Worm (Caenorhabditis elegans) whole organism, late embryonic: ENCODE measurements around the gene noa-1.
A peak's percentile ranks its signal among the peaks of the same experiment; 100 is the strongest.

Experiments
- ama-1 ChIP-seq: fragments of 150-350 bp; optimal IDR thresholded peaks from 2 replicates; lab custom pipeline; 2014
- ceh-24 ChIP-seq: sonication (generic microtip); optimal IDR thresholded peaks from 2 replicates; lab custom pipeline; 2016; ENCODE audit warnings: mild to moderate bottlenecking, missing genetic modification characterization, missing compliant biosample characterization
- dmd-4 ChIP-seq: sonication (generic microtip); optimal IDR thresholded peaks from 2 replicates; lab custom pipeline; 2016; ENCODE audit warnings: borderline replicate concordance, missing genetic modification characterization, missing compliant biosample characterization
- gmeb-2 ChIP-seq: sonication (generic microtip); optimal IDR thresholded peaks from 2 replicates; lab custom pipeline; 2016; ENCODE audit warnings: missing genetic modification characterization, inconsistent platforms, missing compliant biosample characterization
- hlh-15 ChIP-seq: sonication (generic microtip); optimal IDR thresholded peaks from 2 replicates; lab custom pipeline; 2016; ENCODE audit warnings: missing genetic modification characterization, missing compliant biosample characterization
- hlh-30 ChIP-seq: sonication (generic microtip); optimal IDR thresholded peaks from 2 replicates; lab custom pipeline; 2017; ENCODE audit warnings: antibody characterized with exemption, missing genetic modification characterization, missing compliant biosample characterization; ENCODE audit not compliant: insufficient read depth
- lim-6 ChIP-seq: sonication (generic microtip); optimal IDR thresholded peaks from 2 replicates; lab custom pipeline; 2016; ENCODE audit warnings: missing genetic modification characterization, missing compliant biosample characterization
- nhr-11 ChIP-seq: fragments of 150-350 bp; optimal IDR thresholded peaks from 2 replicates; lab custom pipeline; 2014; ENCODE audit warnings: missing biosample characterization, missing genetic modification characterization
- pat-9 ChIP-seq: fragments of 200-800 bp; sonication (Bioruptor generic); optimal IDR thresholded peaks from 2 replicates; lab custom pipeline; 2018; ENCODE audit warnings: mild to moderate bottlenecking, missing genetic modification characterization, moderate library complexity, missing compliant biosample characterization
- sox-4 ChIP-seq: sonication (generic microtip); optimal IDR thresholded peaks from 2 replicates; lab custom pipeline; 2017; ENCODE audit warnings: mild to moderate bottlenecking, missing genetic modification characterization, inconsistent platforms, missing compliant biosample characterization
- tbx-2 ChIP-seq: sonication (generic microtip); optimal IDR thresholded peaks from 2 replicates; lab custom pipeline; 2016; ENCODE audit warnings: missing genetic modification characterization, missing compliant biosample characterization
- unc-55 ChIP-seq: sonication (generic microtip); optimal IDR thresholded peaks from 2 replicates; lab custom pipeline; 2017; ENCODE audit warnings: missing biosample characterization, missing genetic modification reagents, missing genetic modification characterization
- ztf-16 ChIP-seq: sonication (generic microtip); optimal IDR thresholded peaks from 2 replicates; lab custom pipeline; 2017; ENCODE audit warnings: missing genetic modification characterization, missing compliant biosample characterization

DNA sequence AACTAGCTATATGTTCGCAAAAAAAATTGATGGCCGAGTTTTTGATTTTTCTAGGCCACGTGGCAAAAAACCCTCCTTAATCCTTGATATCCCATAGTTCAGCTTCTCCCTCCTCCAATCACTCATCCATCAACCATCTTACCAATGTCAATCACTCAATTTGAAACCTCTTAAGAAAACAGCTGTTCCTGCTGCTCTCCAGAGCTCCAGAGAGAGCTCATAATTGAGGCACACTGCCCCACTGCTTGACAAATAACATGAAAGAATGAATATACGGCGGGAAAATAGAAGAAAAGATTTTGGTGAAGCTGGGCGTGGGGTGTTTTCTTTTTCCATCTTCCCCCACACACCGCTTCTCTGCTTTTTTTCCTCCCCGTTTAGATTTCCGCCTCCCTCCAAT, 40.3 kb downstream of the noa-1 start:
- no peak for TF ChIP-seq ama-1 (lab: Kevin White, UChicago)
- no peak for TF ChIP-seq dmd-4 (tag; lab: Kevin White, UChicago)
- TF ChIP-seq unc-55 (GFP tag; lab: Kevin White, UChicago): peak; percentile 98
- TF ChIP-seq sox-4 (tag; lab: Kevin White, UChicago): no peak
- no peak for TF ChIP-seq pat-9
- TF ChIP-seq hlh-15: no peak
- TF ChIP-seq hlh-30 (tag; lab: Kevin White, UChicago): no peak
- no peak for TF ChIP-seq gmeb-2 (tag; lab: Kevin White, UChicago)
- TF ChIP-seq ceh-24 (tag; lab: Kevin White, UChicago): no peak
- no peak for TF ChIP-seq ztf-16 (tag; lab: Kevin White, UChicago)
- no peak for TF ChIP-seq lim-6
- no peak for TF ChIP-seq tbx-2 (tag; lab: Kevin White, UChicago)
- no peak for TF ChIP-seq nhr-11 (tag; lab: Kevin White, UChicago)
